Fruit fly (Drosophila melanogaster) whole organism, adult: ENCODE measurements around the gene CG7126.

Experiments
- CG33017 ChIP-seq: fragments of 200-800 bp; sonication (Bioruptor generic); optimal IDR thresholded peaks from 2 replicates; lab custom pipeline; 2018; ENCODE audit warnings: missing biosample characterization, mild to moderate bottlenecking, missing genetic modification characterization, moderate library complexity
- bab1 ChIP-seq: fragments of 200-800 bp; sonication (Bioruptor generic); optimal IDR thresholded peaks from 3 replicates; lab custom pipeline; 2019; ENCODE audit warnings: missing biosample characterization, mild to moderate bottlenecking, missing genetic modification characterization, moderate library complexity
- ovo ChIP-seq: fragments of 200-800 bp; sonication (Bioruptor generic); optimal IDR thresholded peaks from 2 replicates; lab custom pipeline; 2016; ENCODE audit warnings: missing biosample characterization, missing genetic modification characterization
- tj ChIP-seq: fragments of 200-800 bp; sonication (Bioruptor generic); optimal IDR thresholded peaks from 3 replicates; lab custom pipeline; 2017; ENCODE audit warnings: missing biosample characterization, mild to moderate bottlenecking, missing genetic modification characterization, moderate library complexity

DNA sequence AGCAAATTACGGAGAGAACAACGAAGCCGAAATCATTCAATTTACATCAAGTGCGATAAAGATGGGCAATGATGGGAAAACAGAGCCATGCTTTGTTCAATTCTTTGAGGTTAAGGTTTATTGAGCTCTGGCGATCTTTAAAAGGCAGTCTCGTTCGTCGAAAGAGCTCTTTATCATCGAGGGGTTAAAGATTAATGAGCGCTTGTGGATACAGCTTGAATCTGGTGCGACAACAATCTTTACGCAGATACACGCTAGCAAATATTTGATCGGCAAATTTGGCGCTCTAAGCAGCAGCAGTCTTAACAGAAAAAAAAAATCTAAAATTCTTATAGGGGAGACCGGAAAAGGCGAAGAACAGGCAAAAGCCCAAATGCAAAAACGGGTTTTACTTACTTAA is 6.6 kb downstream of the CG7126 start:
- no peak for TF ChIP-seq ovo (GFP tag; lab: Kevin White, UChicago)
- no peak for TF ChIP-seq bab1
- no peak for TF ChIP-seq tj (GFP tag; lab: Kevin White, UChicago)
- TF ChIP-seq CG33017 (tag; lab: Kevin White, UChicago): no peak
